Worm (Caenorhabditis elegans) whole organism, L2 larva: ENCODE results near the gene C17E7.9.

Experiments used
- ama-1 ChIP-seq: fragments of 150-350 bp; optimal IDR thresholded peaks from 2 replicates; lab custom pipeline; 2018; ENCODE audit warnings: inconsistent platforms
- egl-27 ChIP-seq: sonication (generic microtip); optimal IDR thresholded peaks from 3 replicates; lab custom pipeline; 2017; ENCODE audit warnings: missing biosample characterization, missing genetic modification reagents, missing genetic modification characterization
- nhr-12 ChIP-seq: fragments of 150-350 bp; optimal IDR thresholded peaks from 2 replicates; lab custom pipeline; 2014; ENCODE audit warnings: missing biosample characterization, missing genetic modification characterization
- nhr-129 ChIP-seq: fragments of 150-350 bp; optimal IDR thresholded peaks from 2 replicates; lab custom pipeline; 2014; ENCODE audit warnings: missing biosample characterization, missing genetic modification characterization

ce11 chrV:3919289-3919688, 28.6 kb upstream of the C17E7.9 start, which contains the start of gene srx-66:
- TF ChIP-seq nhr-129 (tag; lab: Kevin White, UChicago), result no peak
- no peak for TF ChIP-seq ama-1 (lab: Kevin White, UChicago)
- TF ChIP-seq egl-27, result no peak
- TF ChIP-seq nhr-12 (tag; lab: Kevin White, UChicago), result no peak
